Fruit fly (Drosophila melanogaster): ENCODE results near the gene Rga.

The Rga gene

DNA sequence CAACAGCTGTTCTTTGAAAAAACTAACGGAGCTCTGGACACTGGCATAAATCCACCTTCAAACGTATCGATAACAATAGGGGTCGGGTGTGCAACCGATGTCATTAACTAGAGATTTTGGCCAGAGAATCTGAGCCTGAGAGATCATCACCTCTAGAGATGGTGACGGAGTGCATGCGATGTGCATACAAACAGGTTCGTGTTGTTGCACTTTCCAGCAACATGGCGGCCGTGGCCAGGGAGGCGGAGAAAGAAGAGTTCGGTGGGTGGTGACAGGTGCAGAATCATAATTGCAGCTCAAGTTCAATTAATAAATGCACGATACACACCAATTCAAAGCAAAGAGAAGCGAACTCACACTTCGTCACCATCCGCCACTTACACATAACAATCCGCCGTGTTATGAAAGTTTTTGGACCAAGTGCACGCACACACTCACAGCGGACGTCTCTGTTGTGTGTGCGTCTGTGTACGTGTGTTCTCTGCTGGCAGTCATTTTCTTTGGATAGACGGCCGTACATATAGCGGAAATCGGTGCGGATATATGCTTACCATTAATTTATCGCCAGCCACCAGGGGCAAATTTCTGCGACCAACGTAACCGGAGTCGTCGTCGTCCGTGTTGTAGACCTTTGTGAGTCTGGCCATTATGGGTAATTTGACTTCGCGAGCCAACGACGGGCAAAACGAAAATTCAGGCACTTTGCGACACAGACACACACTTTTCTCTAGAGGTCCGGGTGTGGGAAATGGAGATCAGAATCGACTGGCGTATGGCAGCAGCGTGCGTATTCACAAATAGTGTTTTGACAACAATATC is 46.3 kb upstream of the Rga start (continued):
- peak; percentile 56 for TF ChIP-seq CG15479 (GFP tag; optimal IDR thresholded peaks at IDR 0.05)
- peak; percentile 42; the same call in 1 of the 2 replicates for TF ChIP-seq CG9932 (GFP tag; IDR thresholded peaks at IDR 0.05)
- TF ChIP-seq CG9727 (GFP tag; optimal IDR thresholded peaks at IDR 0.05) = no peak
- peak; percentile 25 for TF ChIP-seq zen (tag; optimal IDR thresholded peaks at IDR 0.05)
- no peak for TF ChIP-seq CG1832 (GFP tag; optimal IDR thresholded peaks at IDR 0.05)
- TF ChIP-seq Fer3 (tag; optimal IDR thresholded peaks at IDR 0.05) = no peak
- TF ChIP-seq pan (optimal IDR thresholded peaks at IDR 0.05) = no peak
- TF ChIP-seq pan (GFP tag; optimal IDR thresholded peaks at IDR 0.05 in 1 of 2, IDR thresholded peaks at IDR 0.05 in 1 of 2) = peak in 1 of 2 experiments; percentile 19
- TF ChIP-seq CG11504 (tag; optimal IDR thresholded peaks at IDR 0.05) = no peak
- TF ChIP-seq Xrp1 (GFP tag; IDR thresholded peaks at IDR 0.05) = no peak
- TF ChIP-seq toy (GFP tag; IDR thresholded peaks at IDR 0.05) = no peak
- TF ChIP-seq wek (GFP tag; optimal IDR thresholded peaks at IDR 0.05) = no peak
- peak; percentile 17; the same call in 1 of the 2 replicates for TF ChIP-seq MBD-R2 (GFP tag; IDR thresholded peaks at IDR 0.05)
- TF ChIP-seq tap (tag; optimal IDR thresholded peaks at IDR 0.05) = no peak
- peak; percentile 6 for TF ChIP-seq Fer1 (GFP tag; optimal IDR thresholded peaks at IDR 0.05)
- TF ChIP-seq trem (tag; optimal IDR thresholded peaks at IDR 0.05) = no peak
- TF ChIP-seq Hand (GFP tag; optimal IDR thresholded peaks at IDR 0.05) = no peak
- TF ChIP-seq Blimp-1 (GFP tag; optimal IDR thresholded peaks at IDR 0.05) = no peak
- no peak for TF ChIP-seq CHES-1-like (GFP tag; optimal IDR thresholded peaks at IDR 0.05)
- no peak for TF ChIP-seq pum (GFP tag; optimal IDR thresholded peaks at IDR 0.05)
- TF ChIP-seq BEAF-32 (GFP tag; optimal IDR thresholded peaks at IDR 0.05) = peak; percentile 49
- TF ChIP-seq mld (GFP tag; IDR thresholded peaks at IDR 0.05; ENCODE audit: partially characterized antibody) = peak; percentile 37; the same call in 1 of the 3 replicates
- TF ChIP-seq CG32532 (GFP tag; IDR thresholded peaks at IDR 0.05) = peak; percentile 53
- TF ChIP-seq ab (GFP tag; optimal IDR thresholded peaks at IDR 0.05) = peak; percentile 4
- peak; percentile 54 for TF ChIP-seq amos (GFP tag; IDR thresholded peaks at IDR 0.05; ENCODE audit: partially characterized antibody)
- no peak for TF ChIP-seq Deaf1 (tag; optimal IDR thresholded peaks at IDR 0.05)
- peak; percentile 46; the same call in 1 of the 2 replicates for TF ChIP-seq CG4360 (GFP tag; IDR thresholded peaks at IDR 0.05)
- peak; percentile 26 for TF ChIP-seq Rfx (GFP tag; IDR thresholded peaks at IDR 0.05)
- no peak for TF ChIP-seq Jarid2 (GFP tag; optimal IDR thresholded peaks at IDR 0.05)
- 0 out of 2 replicates have a peak, but pooled peaks have one; percentile 10 for TF ChIP-seq ttk (GFP tag; IDR thresholded peaks at IDR 0.05)
- TF ChIP-seq CG17361 (GFP tag; IDR thresholded peaks at IDR 0.05) = 0 out of 3 replicates have a peak, but pooled peaks have one; percentile 16
- TF ChIP-seq nerfin-2 (GFP tag; IDR thresholded peaks at IDR 0.05; ENCODE audit: partially characterized antibody) = no peak
- peak; percentile 24 for TF ChIP-seq D (optimal IDR thresholded peaks at IDR 0.05)
- TF ChIP-seq D (GFP tag; optimal IDR thresholded peaks at IDR 0.05) = no peak
- TF ChIP-seq CG9437 (GFP tag; optimal IDR thresholded peaks at IDR 0.05) = no peak
- peak; percentile 79 for TF ChIP-seq Neu2 (GFP tag; optimal IDR thresholded peaks at IDR 0.05; ENCODE audit: borderline replicate concordance)
- no peak for TF ChIP-seq CG3407 (GFP tag; optimal IDR thresholded peaks at IDR 0.05)
- peak; percentile 4 for TF ChIP-seq kni (GFP tag; optimal IDR thresholded peaks at IDR 0.05)
- peak in 1 of 2 experiments; percentile 97 for TF ChIP-seq Pdp1 (GFP tag; optimal IDR thresholded peaks at IDR 0.05)
- no peak for TF ChIP-seq CG4707 (GFP tag; optimal IDR thresholded peaks at IDR 0.05)
- TF ChIP-seq CG33557 (GFP tag; optimal IDR thresholded peaks at IDR 0.05) = no peak
- no peak for TF ChIP-seq CG10979 (tag; optimal IDR thresholded peaks at IDR 0.05)
- peak; percentile 94 for TF ChIP-seq cg (GFP tag; optimal IDR thresholded peaks at IDR 0.05)
- TF ChIP-seq Dp (GFP tag; optimal IDR thresholded peaks at IDR 0.05) = no peak
- TF ChIP-seq jumu (GFP tag; optimal IDR thresholded peaks at IDR 0.05) = no peak
- no peak for TF ChIP-seq CG10267 (tag; optimal IDR thresholded peaks at IDR 0.05)
- TF ChIP-seq CG10431 (GFP tag; optimal IDR thresholded peaks at IDR 0.05) = no peak
- TF ChIP-seq vvl (GFP tag; IDR thresholded peaks at IDR 0.05) = peak; percentile 31; the same call in 1 of the 2 replicates

Data from whole organism, embryonic.